Fruit fly (Drosophila melanogaster) whole organism, prepupa: ENCODE data around the gene Hat1.

Experiments used
- Blimp-1 ChIP-seq: fragments of 200-800 bp; sonication (Bioruptor generic); optimal IDR thresholded peaks from 3 replicates; lab custom pipeline; 2017; ENCODE audit warnings: missing biosample characterization, missing genetic modification characterization, mild to moderate bottlenecking, moderate library complexity, missing genetic modification reagents
- CG10669 ChIP-seq: fragments of 200-800 bp; sonication (Bioruptor generic); optimal IDR thresholded peaks from 3 replicates; lab custom pipeline; 2018; ENCODE audit warnings: missing biosample characterization, mild to moderate bottlenecking, missing genetic modification characterization, moderate library complexity
- CG15336 ChIP-seq: fragments of 200-800 bp; sonication (Bioruptor generic); IDR thresholded peaks from 2 replicates; pipeline ENCODE4 v1.3.6; 2022; ENCODE audit warnings: missing biosample characterization, missing genetic modification characterization
- CG3032 ChIP-seq: fragments of 200-800 bp; optimal IDR thresholded peaks from 2 replicates; lab custom pipeline; 2019; ENCODE audit warnings: missing biosample characterization, mild to moderate bottlenecking, missing genetic modification characterization, moderate library complexity
- CG31627 ChIP-seq: fragments of 200-800 bp; sonication (Bioruptor generic); optimal IDR thresholded peaks from 3 replicates; lab custom pipeline; 2016; ENCODE audit warnings: missing biosample characterization, missing genetic modification characterization
- CG34406 ChIP-seq: fragments of 200-800 bp; sonication (Bioruptor generic); optimal IDR thresholded peaks from 3 replicates; lab custom pipeline; 2016; ENCODE audit warnings: missing biosample characterization, missing genetic modification characterization
- CG3919 ChIP-seq: fragments of 200-800 bp; sonication (Bioruptor generic); optimal IDR thresholded peaks from 3 replicates; lab custom pipeline; 2016; ENCODE audit warnings: missing biosample characterization, missing genetic modification characterization
- CG6163 ChIP-seq: fragments of 200-800 bp; sonication (Bioruptor generic); IDR thresholded peaks from 3 replicates; pipeline ENCODE4 v1.3.6; 2022; ENCODE audit warnings: missing biosample characterization, missing genetic modification characterization
- CG6276 ChIP-seq: fragments of 200-800 bp; sonication (Bioruptor generic); optimal IDR thresholded peaks from 2 replicates; lab custom pipeline; 2017; ENCODE audit warnings: missing biosample characterization, mild to moderate bottlenecking, missing genetic modification characterization
- CG6854 ChIP-seq: fragments of 200-800 bp; sonication (Bioruptor generic); optimal IDR thresholded peaks from 2 replicates; lab custom pipeline; 2017; ENCODE audit warnings: missing biosample characterization, mild to moderate bottlenecking, missing genetic modification characterization
- Eip75B ChIP-seq: fragments of 200-800 bp; sonication (Bioruptor generic); optimal IDR thresholded peaks from 3 replicates; lab custom pipeline; 2016; ENCODE audit warnings: missing biosample characterization, missing genetic modification characterization
- Eip78C ChIP-seq: fragments of 200-800 bp; sonication (Bioruptor generic); peaks from one replicate; lab custom pipeline; 2016; ENCODE audit warnings: missing biosample characterization, missing genetic modification characterization
- Ets21C ChIP-seq: fragments of 200-800 bp; sonication (Bioruptor generic); optimal IDR thresholded peaks from 3 replicates; lab custom pipeline; 2016; ENCODE audit warnings: missing biosample characterization, missing genetic modification characterization
- Hr39 ChIP-seq: fragments of 200-800 bp; sonication (Bioruptor generic); optimal IDR thresholded peaks from 2 replicates; lab custom pipeline; 2016; ENCODE audit warnings: missing biosample characterization, missing genetic modification characterization
- Hr4 ChIP-seq: fragments of 200-800 bp; sonication (Bioruptor generic); optimal IDR thresholded peaks from 3 replicates; lab custom pipeline; 2016; ENCODE audit warnings: missing biosample characterization, missing genetic modification characterization
- Met ChIP-seq: fragments of 200-800 bp; sonication (Bioruptor generic); optimal IDR thresholded peaks from 3 replicates; lab custom pipeline; 2016; ENCODE audit warnings: missing biosample characterization, missing genetic modification characterization
- OdsH ChIP-seq: fragments of 200-800 bp; sonication (Bioruptor generic); optimal IDR thresholded peaks from 3 replicates; lab custom pipeline; 2016; ENCODE audit warnings: missing biosample characterization, missing genetic modification characterization
- Smox ChIP-seq: fragments of 200-800 bp; sonication (Bioruptor generic); optimal IDR thresholded peaks from 3 replicates; lab custom pipeline; 2016; ENCODE audit warnings: missing biosample characterization, missing genetic modification characterization
- Sox102F ChIP-seq: fragments of 200-800 bp; sonication (Bioruptor generic); optimal IDR thresholded peaks from 2 replicates; lab custom pipeline; 2016; ENCODE audit warnings: missing biosample characterization, mild to moderate bottlenecking, missing genetic modification characterization
- Sox14 ChIP-seq: fragments of 200-800 bp; sonication (Bioruptor generic); optimal IDR thresholded peaks from 3 replicates; lab custom pipeline; 2016; ENCODE audit warnings: missing biosample characterization, missing genetic modification characterization
- Sox15 ChIP-seq: fragments of 200-800 bp; sonication (Bioruptor generic); optimal IDR thresholded peaks from 3 replicates; lab custom pipeline; 2016; ENCODE audit warnings: missing biosample characterization, missing genetic modification characterization
- achi ChIP-seq: fragments of 200-800 bp; sonication (Bioruptor generic); optimal IDR thresholded peaks from 3 replicates; lab custom pipeline; 2016; ENCODE audit warnings: missing biosample characterization, missing genetic modification characterization
- acj6 ChIP-seq: fragments of 200-800 bp; sonication (Bioruptor generic); optimal IDR thresholded peaks from 3 replicates; lab custom pipeline; 2016; ENCODE audit warnings: missing biosample characterization, missing genetic modification characterization
- cyc ChIP-seq: fragments of 200-800 bp; sonication (Bioruptor generic); optimal IDR thresholded peaks from 3 replicates; lab custom pipeline; 2016; ENCODE audit warnings: missing biosample characterization, missing genetic modification characterization
- dac ChIP-seq: fragments of 200-800 bp; sonication (Bioruptor generic); optimal IDR thresholded peaks from 2 replicates; lab custom pipeline; 2017; ENCODE audit warnings: missing biosample characterization, mild to moderate bottlenecking, missing genetic modification characterization
- eg ChIP-seq: fragments of 200-800 bp; sonication (Bioruptor generic); IDR thresholded peaks from 3 replicates; pipeline ENCODE4 v1.3.6; 2022; ENCODE audit warnings: missing biosample characterization, missing genetic modification characterization
- esn ChIP-seq: fragments of 200-800 bp; sonication (Bioruptor generic); optimal IDR thresholded peaks from 2 replicates; lab custom pipeline; 2016; ENCODE audit warnings: missing biosample characterization, mild to moderate bottlenecking, missing genetic modification characterization, moderate library complexity
- lz ChIP-seq: fragments of 200-800 bp; sonication (Bioruptor generic); optimal IDR thresholded peaks from 3 replicates; lab custom pipeline; 2016; ENCODE audit warnings: missing biosample characterization, missing genetic modification characterization
- pdm3 ChIP-seq: fragments of 200-800 bp; sonication (Bioruptor generic); optimal IDR thresholded peaks from 3 replicates; lab custom pipeline; 2016; ENCODE audit warnings: missing biosample characterization, missing genetic modification characterization
- salr ChIP-seq, 2 experiments: fragments of 200-800 bp; sonication (Bioruptor generic); optimal IDR thresholded peaks; 3 replicates each; lab custom pipeline; 2016 to 2018; ENCODE audit warnings: missing biosample characterization in 2 of 2, missing genetic modification characterization in 2 of 2, mild to moderate bottlenecking in 1 of 2
- ss ChIP-seq, 2 experiments: fragments of 200-800 bp; sonication (Bioruptor generic); optimal IDR thresholded peaks; 2 replicates in 1 of 2; 3 replicates in 1 of 2; lab custom pipeline; 2017 to 2018; ENCODE audit warnings: mild to moderate bottlenecking in 2 of 2, missing biosample characterization in 2 of 2, missing genetic modification characterization in 2 of 2, moderate library complexity in 1 of 2
- svp ChIP-seq: fragments of 200-800 bp; sonication (Bioruptor generic); peaks from one replicate; lab custom pipeline; 2016; ENCODE audit warnings: missing biosample characterization, missing genetic modification characterization
- topi ChIP-seq: fragments of 200-800 bp; sonication (Bioruptor generic); optimal IDR thresholded peaks from 3 replicates; lab custom pipeline; 2016; ENCODE audit warnings: missing biosample characterization, missing genetic modification characterization

Gene Hat1

DNA sequence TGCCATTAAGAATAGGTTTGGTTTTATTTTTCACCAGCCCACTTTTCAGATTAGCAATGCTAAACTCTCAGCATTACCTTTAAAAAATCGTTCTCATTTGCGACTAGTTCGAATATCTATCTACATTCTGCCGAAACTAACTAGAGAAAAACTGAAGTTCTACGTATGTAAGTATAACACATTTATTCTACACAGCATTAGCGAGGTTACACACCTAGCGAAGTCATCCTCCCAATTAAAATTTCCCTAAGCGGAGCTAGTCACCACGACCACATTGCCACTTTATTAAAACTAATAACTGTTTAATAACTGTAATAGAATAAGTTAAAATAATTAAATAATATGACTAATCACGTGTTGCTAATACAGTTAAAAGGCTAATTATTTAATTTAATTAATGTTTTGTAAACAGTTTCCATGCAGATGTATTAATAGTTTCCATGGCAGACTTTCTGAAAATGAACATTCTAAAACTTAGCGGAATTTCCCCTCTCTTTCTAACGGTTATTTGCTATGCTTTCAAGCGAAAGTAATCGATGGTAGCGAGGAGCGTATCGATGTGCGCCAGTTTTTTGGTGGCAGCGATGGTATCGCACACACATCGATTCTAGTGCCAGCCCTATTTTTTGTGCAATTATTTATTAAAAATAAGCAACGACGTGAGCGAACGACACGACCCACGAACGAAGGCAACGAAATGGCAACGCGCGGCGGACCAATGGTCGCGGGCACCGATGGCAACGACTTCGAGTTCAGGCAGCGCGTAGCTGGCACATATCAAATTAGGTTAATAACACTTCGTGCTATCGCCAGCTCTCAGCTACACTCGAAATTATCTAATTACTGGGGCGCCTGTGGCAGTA, 10.2 kb downstream of the Hat1 start, which contains the start of gene jagn:
TSS of gene jagn (plus strand) at position 585 of the 863 bp plus-strand sequence.
- TF ChIP-seq Ets21C (GFP tag; lab: Kevin White, UChicago) (peak; percentile 49), Sox14 (GFP tag; lab: Kevin White, UChicago) (peak; percentile 35), eg (GFP tag; lab: Robert Waterston, UW) (0 out of 3 replicates have a peak, but pooled peaks have one; percentile 24), CG6276 (GFP tag; lab: Kevin White, UChicago) (no peak), CG31627 (GFP tag; lab: Kevin White, UChicago) (peak; percentile 73), lz (peak; percentile 58), Eip78C (peak; percentile 81), Sox102F (peak; percentile 47), Hr4 (GFP tag; lab: Kevin White, UChicago) (peak; percentile 30), CG15336 (GFP tag; lab: Robert Waterston, UW) (0 out of 2 replicates have a peak, but pooled peaks have one; percentile 18), OdsH (GFP tag; lab: Kevin White, UChicago) (peak; percentile 43), CG3032 (peak; percentile 20), dac (GFP tag; lab: Kevin White, UChicago) (no peak), cyc (GFP tag; lab: Kevin White, UChicago) (peak; percentile 54), Smox (GFP tag; lab: Kevin White, UChicago) (peak; percentile 53), CG3919 (GFP tag; lab: Kevin White, UChicago) (peak; percentile 56), CG10669 (GFP tag; lab: Kevin White, UChicago) (no peak), esn (GFP tag; lab: Kevin White, UChicago) (peak; percentile 72), topi (peak; percentile 45), Hr39 (GFP tag; lab: Kevin White, UChicago) (peak; percentile 59), achi (GFP tag; lab: Kevin White, UChicago) (peak; percentile 49), ss (GFP tag; optimal IDR thresholded peaks at IDR 0.05; lab: Kevin White, UChicago) (no peak), Blimp-1 (GFP tag; lab: Kevin White, UChicago) (peak; percentile 18), Eip75B (GFP tag; lab: Kevin White, UChicago) (peak; percentile 40), acj6 (GFP tag; lab: Kevin White, UChicago) (peak; percentile 15), salr (GFP tag; optimal IDR thresholded peaks at IDR 0.05; lab: Kevin White, UChicago) (no peak), pdm3 (GFP tag; lab: Kevin White, UChicago) (peak; percentile 26), Met (GFP tag; lab: Kevin White, UChicago) (peak; percentile 63), CG6854 (GFP tag; lab: Kevin White, UChicago) (no peak), Sox15 (no peak), CG34406 (GFP tag; lab: Kevin White, UChicago) (peak; percentile 27), CG6163 (peak; percentile 54; the same call in 2 of the 3 replicates)

DNA sequence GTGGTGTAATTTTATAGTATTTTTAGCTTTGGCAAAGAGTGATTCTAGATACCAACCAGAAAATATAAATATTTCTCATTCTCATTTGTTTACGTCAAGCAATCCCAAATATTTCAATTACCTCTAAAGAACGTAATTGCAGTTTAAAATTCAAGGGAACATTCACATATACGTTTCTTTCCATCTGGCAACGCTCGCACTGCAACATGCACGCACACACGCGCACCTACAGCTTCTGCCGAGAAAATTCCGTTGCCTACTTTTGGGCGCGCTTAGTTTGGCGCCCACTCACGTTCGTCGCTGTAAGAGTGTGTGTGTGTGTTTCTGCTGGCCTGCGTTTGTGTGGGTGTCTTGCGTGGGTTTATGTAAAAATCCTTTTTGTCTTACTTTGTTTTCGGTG, 16.8 kb downstream of the Hat1 start:
- TF ChIP-seq CG31627 (GFP tag; lab: Kevin White, UChicago) (no peak), svp (GFP tag; lab: Kevin White, UChicago) (peak; percentile 20), Ets21C (GFP tag; lab: Kevin White, UChicago) (no peak), Sox14 (GFP tag; lab: Kevin White, UChicago) (no peak), CG3919 (GFP tag; lab: Kevin White, UChicago) (no peak)

DNA sequence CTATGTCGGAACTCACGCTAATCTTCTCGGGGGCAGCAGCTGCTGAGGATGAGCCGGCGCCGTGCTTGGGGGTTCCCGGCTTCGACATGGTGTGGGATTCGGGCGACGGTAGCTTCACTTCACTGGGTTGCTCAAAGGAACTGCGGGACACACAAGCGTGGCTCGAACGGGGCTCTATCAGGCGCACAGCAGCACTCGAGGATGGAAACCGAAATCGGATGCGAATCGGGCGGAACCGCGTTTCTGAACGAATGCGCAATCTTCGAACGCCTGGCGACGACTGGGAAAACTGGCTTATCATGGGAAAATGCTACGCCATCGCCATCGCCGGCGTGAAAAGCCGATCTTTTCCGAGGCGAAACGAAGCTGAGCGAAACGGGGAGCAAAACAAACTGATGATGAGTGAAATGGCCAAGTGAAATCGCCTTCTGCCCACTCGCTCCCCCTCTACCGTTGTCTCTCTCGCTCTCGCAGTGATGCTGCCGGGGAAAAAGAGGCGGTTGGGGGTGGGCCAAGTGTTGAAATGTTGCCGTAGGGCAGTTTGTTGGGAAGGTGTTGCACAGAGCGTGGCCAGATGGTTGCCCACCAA, 17.5 kb downstream of the Hat1 start:
- TF ChIP-seq eg (GFP tag; lab: Robert Waterston, UW) (0 out of 3 replicates have a peak, but pooled peaks have one; percentile 21), OdsH (GFP tag; lab: Kevin White, UChicago) (no peak)
